Worm (Caenorhabditis elegans): ENCODE data around the gene T23G7.3.

The T23G7.3 gene

DNA sequence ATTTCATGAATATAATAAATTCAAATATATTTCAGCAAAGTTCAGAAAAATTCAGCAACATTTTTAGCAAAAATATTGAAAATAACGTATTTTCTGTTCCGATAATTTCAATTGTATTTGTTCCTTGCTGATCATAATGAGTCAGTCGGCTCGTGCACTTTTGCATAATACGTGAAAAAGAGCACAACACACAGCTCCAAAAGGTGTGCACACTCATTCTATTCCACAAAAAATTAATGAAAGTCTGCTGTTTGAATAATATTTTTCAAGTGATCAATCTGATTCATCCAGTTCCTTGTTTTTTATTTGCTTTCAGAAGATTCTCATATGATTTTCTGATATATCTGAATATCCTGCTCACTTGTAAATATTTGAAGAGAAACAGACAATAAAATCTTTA, 13.3 kb downstream of the T23G7.3 start:
- TF ChIP-seq dao-5 (tag; optimal IDR thresholded peaks at IDR 0.05) (no peak), him-1 (tag; optimal IDR thresholded peaks at IDR 0.05) (no peak), W03F9.2 (tag; optimal IDR thresholded peaks at IDR 0.05) (no peak)

ce11 chrII:9152231-9152630, 15.4 kb downstream of the T23G7.3 start, which contains the start of gene col-78:
col-78 (plus strand) TSS chrII:9152531.
- TF ChIP-seq dao-5 (tag; optimal IDR thresholded peaks at IDR 0.05) (no peak), W03F9.2 (tag; optimal IDR thresholded peaks at IDR 0.05) (no peak), him-1 (tag; optimal IDR thresholded peaks at IDR 0.05) (no peak)

ce11 chrII:9148079-9148478, 19.6 kb downstream of the T23G7.3 start:
- TF ChIP-seq dao-5 (tag; optimal IDR thresholded peaks at IDR 0.05) (no peak), him-1 (tag; optimal IDR thresholded peaks at IDR 0.05) (no peak), W03F9.2 (tag; optimal IDR thresholded peaks at IDR 0.05) (no peak)

ce11 chrII:9145961-9146360, 21.7 kb downstream of the T23G7.3 start, which contains the start of gene W07A12.4:
W07A12.4 (plus strand) TSS chrII:9146261.
- TF ChIP-seq W03F9.2 (tag; optimal IDR thresholded peaks at IDR 0.05) = no peak
- no peak for TF ChIP-seq dao-5 (tag; optimal IDR thresholded peaks at IDR 0.05)
- no peak for TF ChIP-seq him-1 (tag; optimal IDR thresholded peaks at IDR 0.05)

ce11 chrII:9144366-9144765, 23.3 kb downstream of the T23G7.3 start:
- no peak for TF ChIP-seq W03F9.2 (tag; optimal IDR thresholded peaks at IDR 0.05)
- no peak for TF ChIP-seq him-1 (tag; optimal IDR thresholded peaks at IDR 0.05)
- TF ChIP-seq dao-5 (tag; optimal IDR thresholded peaks at IDR 0.05) = no peak

DNA sequence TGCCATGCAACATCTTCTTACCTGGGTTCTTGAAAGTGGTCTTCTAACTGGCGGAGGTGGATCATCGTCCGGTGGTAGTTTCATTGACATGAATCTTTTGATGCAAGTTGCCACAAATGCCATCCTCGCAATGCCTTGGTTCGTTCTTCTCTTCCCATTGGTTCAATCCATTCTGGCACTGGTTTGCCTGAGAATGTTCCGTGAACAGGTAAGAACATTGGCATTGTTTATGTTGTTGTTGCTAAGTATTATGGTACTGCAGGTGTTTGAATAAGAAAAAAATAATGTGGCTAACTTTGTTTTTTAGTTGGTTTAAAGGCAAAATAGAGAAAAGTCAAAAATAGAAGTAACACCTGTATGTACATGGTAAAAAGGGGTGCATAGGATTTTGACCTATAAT, 23.8 kb downstream of the T23G7.3 start:
- TF ChIP-seq W03F9.2 (tag; optimal IDR thresholded peaks at IDR 0.05) (no peak), dao-5 (tag; optimal IDR thresholded peaks at IDR 0.05) (no peak), him-1 (tag; optimal IDR thresholded peaks at IDR 0.05) (no peak)

DNA sequence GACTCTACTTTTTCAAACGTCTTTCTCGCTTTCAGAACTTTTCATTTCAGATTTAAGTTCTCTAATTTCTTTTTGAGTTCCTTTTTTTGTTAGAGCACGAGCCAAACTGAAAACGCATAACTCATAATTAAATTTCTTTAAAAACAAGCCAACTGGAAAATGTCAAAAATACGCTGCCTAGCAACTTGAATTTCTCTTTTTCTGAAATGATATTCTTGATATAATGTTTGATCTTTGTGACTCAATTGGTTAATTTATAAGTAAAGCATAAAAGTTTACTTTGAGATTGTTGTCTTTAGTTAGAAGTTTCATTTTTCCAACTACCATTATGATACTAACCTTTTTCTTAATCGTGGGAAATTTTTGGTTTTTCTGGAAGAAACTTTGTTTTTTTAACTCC, 26.5 kb downstream of the T23G7.3 start:
- TF ChIP-seq dao-5 (tag; optimal IDR thresholded peaks at IDR 0.05) = no peak

ce11 chrII:9139172-9139700, 28.4 kb downstream of the T23G7.3 start, which contains the start of gene Y9C2UA.1:
Y9C2UA.1 (plus strand) TSS chrII:9139650.
- TF ChIP-seq dao-5 (tag; optimal IDR thresholded peaks at IDR 0.05) = no peak
- TF ChIP-seq him-1 (tag; optimal IDR thresholded peaks at IDR 0.05) = no peak
- no peak for TF ChIP-seq W03F9.2 (tag; optimal IDR thresholded peaks at IDR 0.05)

DNA sequence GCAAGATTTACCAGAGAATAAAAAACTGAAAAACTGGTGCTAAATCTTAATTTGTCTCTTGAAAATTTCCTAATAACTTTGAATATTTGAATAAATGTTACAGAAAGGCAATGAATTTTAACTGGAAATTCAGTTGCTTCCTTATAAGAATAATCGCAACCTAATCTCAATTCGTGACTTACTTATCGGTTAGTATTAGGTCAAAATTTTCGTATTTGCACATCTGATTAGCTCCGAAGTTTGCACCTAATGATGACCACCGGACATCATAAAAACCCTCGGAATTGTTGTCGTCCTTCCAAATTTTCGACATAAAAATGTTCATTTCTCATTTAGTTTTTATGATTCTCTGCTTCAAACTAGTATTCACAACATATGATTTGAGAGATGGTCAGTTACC, 29.8 kb downstream of the T23G7.3 start, which contains the start of gene C16D2.3:
Gene C16D2.3, plus strand, starts transcription at position 301 of the 400 bp plus-strand sequence.
- no peak for TF ChIP-seq dao-5 (tag; optimal IDR thresholded peaks at IDR 0.05)
- TF ChIP-seq him-1 (tag; optimal IDR thresholded peaks at IDR 0.05) = no peak
- TF ChIP-seq W03F9.2 (tag; optimal IDR thresholded peaks at IDR 0.05) = no peak

DNA sequence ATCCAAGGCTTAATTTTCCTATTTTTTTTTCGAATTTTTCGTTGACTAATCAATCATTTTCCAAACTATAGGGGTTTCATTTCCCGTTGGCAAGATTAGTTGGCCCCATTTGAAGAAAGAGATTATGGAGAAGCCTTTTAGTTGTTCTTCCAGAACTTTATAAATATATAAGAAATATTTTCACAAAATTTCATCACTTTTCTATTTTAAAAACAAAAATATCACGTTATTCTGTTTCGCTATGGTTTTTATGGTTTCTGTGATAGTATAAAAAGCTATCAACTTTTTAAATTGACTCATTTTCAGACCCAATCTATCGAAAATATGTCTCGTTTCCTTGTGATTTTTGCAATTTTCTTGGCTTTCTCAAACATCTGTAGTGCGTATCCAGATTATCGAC, 31.8 kb downstream of the T23G7.3 start, which contains the start of gene nlp-78:
Gene nlp-78, plus strand, starts transcription at position 301 of the 400 bp plus-strand sequence.
- no peak for TF ChIP-seq dao-5 (tag; optimal IDR thresholded peaks at IDR 0.05)
- no peak for TF ChIP-seq him-1 (tag; optimal IDR thresholded peaks at IDR 0.05)
- TF ChIP-seq W03F9.2 (tag; optimal IDR thresholded peaks at IDR 0.05) = no peak

DNA sequence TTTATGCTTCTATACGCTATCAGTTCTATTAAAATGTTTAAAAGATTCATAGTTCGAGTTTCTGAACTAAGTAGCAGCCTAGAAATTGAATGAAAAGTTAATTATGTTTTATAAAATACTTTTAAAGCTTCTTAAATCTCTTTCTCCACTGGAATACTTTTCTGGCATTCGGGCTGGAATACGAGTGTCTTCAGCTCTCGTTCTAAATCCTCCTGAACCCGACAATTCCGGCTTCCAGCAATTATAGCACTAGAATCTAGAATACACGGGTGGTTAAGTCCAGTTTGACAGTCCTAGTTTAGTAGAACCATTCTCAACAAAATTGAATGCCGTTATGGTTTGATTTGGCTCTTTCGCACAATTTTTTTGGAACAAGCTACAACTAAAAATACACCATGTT, 35.3 kb downstream of the T23G7.3 start:
- TF ChIP-seq him-1 (tag; optimal IDR thresholded peaks at IDR 0.05) (no peak), W03F9.2 (tag; optimal IDR thresholded peaks at IDR 0.05) (no peak), dao-5 (tag; optimal IDR thresholded peaks at IDR 0.05) (no peak)

- no peak for TF ChIP-seq W03F9.2 (tag; optimal IDR thresholded peaks at IDR 0.05)
These were observed 36.3 kb downstream of the T23G7.3 start, which contains the start of gene C16D2.1 for ce11 chrII:9131363-9131762. C16D2.1 (plus strand) TSS chrII:9131663.

ce11 chrII:9130339-9130738, 37.3 kb downstream of the T23G7.3 start:
- TF ChIP-seq W03F9.2 (tag; optimal IDR thresholded peaks at IDR 0.05) (no peak), dao-5 (tag; optimal IDR thresholded peaks at IDR 0.05) (no peak), him-1 (tag; optimal IDR thresholded peaks at IDR 0.05) (no peak)

- TF ChIP-seq him-1 (tag; optimal IDR thresholded peaks at IDR 0.05) = no peak
- no peak for TF ChIP-seq dao-5 (tag; optimal IDR thresholded peaks at IDR 0.05)
- TF ChIP-seq W03F9.2 (tag; optimal IDR thresholded peaks at IDR 0.05) = peak; percentile 6
These were observed 39.5 kb downstream of the T23G7.3 start for ce11 chrII:9128132-9128531.

ce11 chrII:9127379-9127778, 40.3 kb downstream of the T23G7.3 start:
- TF ChIP-seq dao-5 (tag; optimal IDR thresholded peaks at IDR 0.05) = no peak
- no peak for TF ChIP-seq W03F9.2 (tag; optimal IDR thresholded peaks at IDR 0.05)
- no peak for TF ChIP-seq him-1 (tag; optimal IDR thresholded peaks at IDR 0.05)

Data from whole organism, L4/young adult.